Worm (Caenorhabditis elegans): Measurements from ENCODE around the gene atg-18.

DNA sequence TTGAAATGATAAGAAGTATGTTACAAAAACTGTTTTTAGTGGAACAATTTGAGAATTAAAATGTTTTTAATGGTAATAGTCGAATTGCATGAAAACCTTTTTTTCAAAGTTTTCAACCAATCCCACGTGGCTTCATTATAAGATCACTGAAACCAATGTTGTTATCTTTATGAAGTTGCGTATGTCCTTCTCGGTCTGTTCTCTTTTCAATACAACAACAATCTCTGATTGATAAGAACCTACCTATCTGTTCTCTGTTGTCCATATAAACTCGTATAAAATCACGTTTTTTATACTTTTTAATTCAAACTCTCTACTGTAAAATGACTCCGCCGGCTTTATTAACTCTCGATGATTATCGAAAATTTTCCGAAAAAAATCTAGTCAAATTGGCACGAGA is 27.9 kb downstream of the atg-18 start, which contains the start of gene F41E6.5:
- no peak for TF ChIP-seq scrt-1 (GFP tag; IDR thresholded peaks at IDR 0.05)
- TF ChIP-seq ama-1 (optimal IDR thresholded peaks at IDR 0.05) = no peak
- TF ChIP-seq tbx-11 (GFP tag; IDR thresholded peaks at IDR 0.05) = no peak
- no peak for TF ChIP-seq hnd-1 (tag; optimal IDR thresholded peaks at IDR 0.05)
- TF ChIP-seq tra-4 (tag; optimal IDR thresholded peaks at IDR 0.05) = no peak
- no peak for TF ChIP-seq B0310.2 (tag; optimal IDR thresholded peaks at IDR 0.05)
- TF ChIP-seq aly-1 (tag; optimal IDR thresholded peaks at IDR 0.05) = no peak

All from whole organism, early embryonic.